Worm (Caenorhabditis elegans): ENCODE results near the gene B0336.12.

B0336.12 gene

DNA sequence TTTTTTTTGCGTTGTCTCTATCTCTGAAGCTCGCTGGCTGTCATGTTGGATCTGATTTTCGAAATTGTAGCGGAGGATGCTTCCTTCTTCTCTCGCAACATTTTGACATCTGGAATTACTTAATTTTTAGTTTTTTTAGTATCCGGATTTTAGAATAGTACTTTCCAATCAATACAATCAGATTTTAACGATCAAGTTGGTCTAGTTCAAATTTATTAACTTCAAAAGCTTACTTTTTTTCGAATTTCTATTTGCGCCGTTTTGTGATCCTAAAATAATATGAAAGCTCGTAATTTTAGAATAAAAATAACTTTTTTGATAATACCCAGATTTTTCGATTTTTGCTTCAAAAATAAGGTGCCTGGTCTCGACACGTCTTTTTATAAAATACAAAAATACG is at the start of gene B0336.12:
TSS of gene B0336.12 (minus strand) at position 101 of the 400 bp plus-strand sequence.
- no peak for TF ChIP-seq mab-5 (tag; optimal IDR thresholded peaks at IDR 0.05)
- TF ChIP-seq Y55F3AM.14 (GFP tag; optimal IDR thresholded peaks at IDR 0.05) = no peak
- TF ChIP-seq gmeb-1 (tag; optimal IDR thresholded peaks at IDR 0.05) = no peak
- no peak for TF ChIP-seq sma-3 (GFP tag; optimal IDR thresholded peaks at IDR 0.05)
- no peak for TF ChIP-seq ceh-16 (tag; optimal IDR thresholded peaks at IDR 0.05)
- no peak for TF ChIP-seq lin-13 (GFP tag; optimal IDR thresholded peaks at IDR 0.05)

DNA sequence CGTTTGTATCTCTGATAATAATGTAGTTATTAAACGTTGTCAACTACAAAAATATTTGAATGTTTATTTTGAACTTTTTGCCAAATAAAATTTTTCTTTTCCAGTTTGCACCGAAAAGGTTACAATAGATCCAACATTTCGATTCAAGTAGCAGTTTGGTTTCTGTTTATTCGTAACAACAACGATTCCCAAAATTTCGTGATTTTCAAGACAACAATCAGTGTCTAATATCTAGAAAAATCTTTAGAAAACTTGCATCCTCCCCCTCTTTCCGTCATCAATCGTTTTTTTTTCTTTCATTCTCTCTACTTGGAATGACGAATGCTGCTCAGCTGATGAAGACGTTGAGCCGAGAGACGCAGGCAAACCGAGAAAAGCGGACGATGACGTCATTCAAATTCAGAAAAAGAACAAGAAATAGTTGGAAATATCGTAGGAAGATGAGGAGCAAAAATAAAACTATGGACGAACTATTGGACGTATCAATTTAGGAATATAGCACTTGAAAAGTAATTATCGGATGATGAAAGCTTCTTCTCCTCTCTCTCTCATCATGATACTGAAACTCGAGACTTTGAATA is 48.7 kb upstream of the B0336.12 start:
- TF ChIP-seq egl-27 (tag; optimal IDR thresholded peaks at IDR 0.05) (peak; percentile 27), lin-39 (tag; optimal IDR thresholded peaks at IDR 0.05) (no peak), elt-1 (tag; optimal IDR thresholded peaks at IDR 0.05) (no peak), unc-55 (GFP tag; optimal IDR thresholded peaks at IDR 0.05) (peak; percentile 95), ZK546.5 (tag; optimal IDR thresholded peaks at IDR 0.05) (no peak), ceh-82 (tag; optimal IDR thresholded peaks at IDR 0.05) (no peak), C34F6.9 (tag; optimal IDR thresholded peaks at IDR 0.05) (peak; percentile 88), nhr-77 (tag; optimal IDR thresholded peaks at IDR 0.05) (no peak), ama-1 (optimal IDR thresholded peaks at IDR 0.05) (peak; percentile 44), nhr-11 (tag; optimal IDR thresholded peaks at IDR 0.05) (no peak), F13H6.1 (tag; optimal IDR thresholded peaks at IDR 0.05) (peak; percentile 35), ztf-11 (tag; optimal IDR thresholded peaks at IDR 0.05) (no peak), nhr-25 (tag; optimal IDR thresholded peaks at IDR 0.05) (no peak), sma-3 (GFP tag; optimal IDR thresholded peaks at IDR 0.05) (no peak), elt-3 (tag; optimal IDR thresholded peaks at IDR 0.05) (no peak), sma-9 (GFP tag; optimal IDR thresholded peaks at IDR 0.05) (peak; percentile 81), sma-9 (tag; optimal IDR thresholded peaks at IDR 0.05) (no peak), nhr-23 (tag; optimal IDR thresholded peaks at IDR 0.05) (no peak), Y55F3AM.14 (GFP tag; optimal IDR thresholded peaks at IDR 0.05) (peak; percentile 44), skn-1 (tag; optimal IDR thresholded peaks at IDR 0.05) (no peak), lin-11 (tag; optimal IDR thresholded peaks at IDR 0.05) (peak; percentile 41), mdl-1 (tag; optimal IDR thresholded peaks at IDR 0.05) (peak in 1 of 2 experiments; percentile 40), blmp-1 (tag; optimal IDR thresholded peaks at IDR 0.05; ENCODE audit: insufficient read depth) (no peak), ztf-1 (GFP tag; conservative IDR thresholded peaks at IDR 0.05) (no peak), nhr-12 (tag; optimal IDR thresholded peaks at IDR 0.05) (no peak), nhr-237 (tag; optimal IDR thresholded peaks at IDR 0.05) (no peak), snpc-4 (tag; optimal IDR thresholded peaks at IDR 0.05) (no peak), dmd-4 (tag; optimal IDR thresholded peaks at IDR 0.05) (no peak), sem-4 (tag; optimal IDR thresholded peaks at IDR 0.05) (peak; percentile 53), aly-2 (tag; optimal IDR thresholded peaks at IDR 0.05) (no peak), nhr-129 (tag; optimal IDR thresholded peaks at IDR 0.05) (peak; percentile 55), unc-62 (GFP tag; optimal IDR thresholded peaks at IDR 0.05) (no peak), crh-2 (tag; optimal IDR thresholded peaks at IDR 0.05) (peak; percentile 78), R02D3.7 (tag; optimal IDR thresholded peaks at IDR 0.05) (no peak), alr-1 (tag; optimal IDR thresholded peaks at IDR 0.05) (no peak), ztf-4 (tag; optimal IDR thresholded peaks at IDR 0.05) (peak; percentile 82), nhr-21 (tag; optimal IDR thresholded peaks at IDR 0.05) (peak; percentile 11), nhr-6 (tag; optimal IDR thresholded peaks at IDR 0.05) (peak; percentile 43), peb-1 (tag; optimal IDR thresholded peaks at IDR 0.05) (no peak), lin-13 (GFP tag; optimal IDR thresholded peaks at IDR 0.05) (peak; percentile 62), zag-1 (tag; optimal IDR thresholded peaks at IDR 0.05) (peak; percentile 75), mab-5 (tag; optimal IDR thresholded peaks at IDR 0.05) (no peak), fos-1 (tag; optimal IDR thresholded peaks at IDR 0.05) (peak; percentile 30), ceh-16 (tag; optimal IDR thresholded peaks at IDR 0.05) (no peak), mbf-1 (tag; optimal IDR thresholded peaks at IDR 0.05) (no peak), lsy-2 (tag; optimal IDR thresholded peaks at IDR 0.05) (peak in 1 of 2 experiments; percentile 81), gmeb-1 (tag; optimal IDR thresholded peaks at IDR 0.05) (no peak), unc-39 (tag; optimal IDR thresholded peaks at IDR 0.05) (no peak), nhr-10 (tag; optimal IDR thresholded peaks at IDR 0.05) (no peak)

Data from whole organism, L2 larva.